Fruit fly (Drosophila melanogaster): ENCODE data around the gene Lkb1.

dm6 chr3R:13662149-13662548, 14.2 kb upstream of the Lkb1 start:
- TF ChIP-seq psq (optimal IDR thresholded peaks at IDR 0.05) (no peak), pan (optimal IDR thresholded peaks at IDR 0.05) (no peak)

Measured in whole organism.